Worm (Caenorhabditis elegans) whole organism, L1 larva: ENCODE measurements around the gene dct-8.

Experiments
- ama-1 ChIP-seq: fragments of 150-350 bp; optimal IDR thresholded peaks from 2 replicates; lab custom pipeline; 2014
- ceh-82 ChIP-seq, 3 experiments: fragments of 150-350 bp in 1 of 3; sonication (generic microtip) in 2 of 3; optimal IDR thresholded peaks; 2 replicates each; lab custom pipeline; 2014 to 2017; ENCODE audit warnings: missing biosample characterization in 3 of 3, missing genetic modification characterization in 3 of 3
- fos-1 ChIP-seq: fragments of 150-350 bp; optimal IDR thresholded peaks from 2 replicates; lab custom pipeline; 2014; ENCODE audit warnings: missing biosample characterization, missing genetic modification characterization
- hpl-2 ChIP-seq: fragments of 150-350 bp; optimal IDR thresholded peaks from 2 replicates; lab custom pipeline; 2014; ENCODE audit warnings: missing biosample characterization, missing genetic modification reagents, missing genetic modification characterization
- mep-1 ChIP-seq: fragments of 150-350 bp; optimal IDR thresholded peaks from 2 replicates; lab custom pipeline; 2014; ENCODE audit warnings: missing biosample characterization, missing genetic modification characterization
- snpc-4 ChIP-seq: fragments of 150-350 bp; optimal IDR thresholded peaks from 2 replicates; lab custom pipeline; 2014; ENCODE audit warnings: missing biosample characterization, missing genetic modification characterization
- snu-23 ChIP-seq: sonication (generic microtip); optimal IDR thresholded peaks from 2 replicates; lab custom pipeline; 2016; ENCODE audit warnings: missing genetic modification characterization, missing compliant biosample characterization
- unc-130 ChIP-seq: fragments of 150-350 bp; optimal IDR thresholded peaks from 2 replicates; lab custom pipeline; 2017; ENCODE audit warnings: missing biosample characterization, missing genetic modification characterization, inconsistent platforms
- unc-62 ChIP-seq: fragments of 150-350 bp; optimal IDR thresholded peaks from 2 replicates; lab custom pipeline; 2014; ENCODE audit warnings: missing biosample characterization, missing genetic modification reagents, missing genetic modification characterization
- unc-86 ChIP-seq: sonication (generic microtip); optimal IDR thresholded peaks from 2 replicates; lab custom pipeline; 2016; ENCODE audit warnings: missing genetic modification characterization, missing compliant biosample characterization
- unc-98 ChIP-seq: fragments of 200-800 bp; sonication (Bioruptor generic); IDR thresholded peaks from 2 replicates; pipeline ENCODE4 v1.3.6; 2022; ENCODE audit warnings: missing genetic modification characterization, missing compliant biosample characterization

ce11 chrIV:3867252-3867651, 27.6 kb upstream of the dct-8 start, which contains the start of gene F37C4.4:
- TF ChIP-seq fos-1 (tag; lab: Kevin White, UChicago) (no peak), unc-98 (no peak), hpl-2 (GFP tag; lab: Kevin White, UChicago) (no peak), snu-23 (GFP tag; lab: Kevin White, UChicago) (no peak), ama-1 (lab: Kevin White, UChicago) (no peak), unc-130 (tag; lab: Kevin White, UChicago) (no peak), unc-62 (no peak), mep-1 (tag; lab: Kevin White, UChicago) (no peak), ceh-82 (tag; optimal IDR thresholded peaks at IDR 0.05; lab: Kevin White, UChicago) (no peak), unc-86 (no peak), snpc-4 (tag; lab: Kevin White, UChicago) (no peak)
